Fruit fly (Drosophila melanogaster) whole organism, embryonic: ENCODE data around the gene Jupiter.

ENCODE experiments used
- Atf3 ChIP-seq: fragments of 200-800 bp; sonication (Bioruptor generic); optimal IDR thresholded peaks from 3 replicates; lab custom pipeline; 2016; ENCODE audit warnings: missing biosample characterization, missing genetic modification characterization
- Awh ChIP-seq: fragments of 200-800 bp; sonication (Bioruptor generic); IDR thresholded peaks from 2 replicates; pipeline ENCODE4, ENCODE4 v1.3.6; 2022; ENCODE audit warnings: missing biosample characterization, missing genetic modification characterization
- CG10147 ChIP-seq: fragments of 200-800 bp; sonication (Bioruptor generic); optimal IDR thresholded peaks from 2 replicates; lab custom pipeline; 2019; ENCODE audit warnings: missing biosample characterization, mild to moderate bottlenecking, missing genetic modification characterization, moderate library complexity
- CG10209 ChIP-seq: fragments of 200-800 bp; sonication (Bioruptor generic); optimal IDR thresholded peaks from 3 replicates; lab custom pipeline; 2017; ENCODE audit warnings: missing biosample characterization, mild to moderate bottlenecking, missing genetic modification characterization, missing genetic modification reagents
- CG11093 ChIP-seq: fragments of 200-800 bp; sonication (Bioruptor generic); IDR thresholded peaks from 3 replicates; pipeline ENCODE4 v1.3.6; 2022; ENCODE audit warnings: missing biosample characterization, missing genetic modification characterization
- CG11696 ChIP-seq: fragments of 200-800 bp; sonication (Bioruptor generic); IDR thresholded peaks from 2 replicates; pipeline ENCODE4 v1.3.6; 2022; ENCODE audit warnings: missing biosample characterization, missing genetic modification characterization
- CG12942 ChIP-seq: fragments of 200-800 bp; sonication (Bioruptor generic); optimal IDR thresholded peaks from 3 replicates; lab custom pipeline; 2016; ENCODE audit warnings: missing biosample characterization, missing genetic modification characterization
- CG14014 ChIP-seq: fragments of 200-800 bp; sonication (Bioruptor generic); IDR thresholded peaks from 2 replicates; pipeline ENCODE4 v1.3.6; 2022; ENCODE audit warnings: missing biosample characterization, missing genetic modification characterization
- CG15073 ChIP-seq: fragments of 200-800 bp; sonication (Bioruptor generic); optimal IDR thresholded peaks from 2 replicates; lab custom pipeline; 2016; ENCODE audit warnings: missing biosample characterization, missing genetic modification characterization
- CG16813 ChIP-seq: fragments of 200-800 bp; sonication (Bioruptor generic); IDR thresholded peaks from 3 replicates; pipeline ENCODE4 v1.3.6; 2022; ENCODE audit warnings: missing biosample characterization, missing genetic modification characterization; ENCODE audit not compliant: partially characterized antibody
- CG17568 ChIP-seq: fragments of 200-800 bp; sonication (Bioruptor generic); optimal IDR thresholded peaks from 2 replicates; lab custom pipeline; 2018; ENCODE audit warnings: missing biosample characterization, mild to moderate bottlenecking, missing genetic modification characterization, moderate library complexity
- CG17912 ChIP-seq: fragments of 200-800 bp; sonication (Bioruptor generic); optimal IDR thresholded peaks from 2 replicates; lab custom pipeline; 2018; ENCODE audit warnings: missing biosample characterization, mild to moderate bottlenecking, missing genetic modification characterization
- CG18011 ChIP-seq: fragments of 200-800 bp; sonication (Bioruptor generic); optimal IDR thresholded peaks from 2 replicates; lab custom pipeline; 2017; ENCODE audit warnings: missing biosample characterization, missing genetic modification characterization, mild to moderate bottlenecking, moderate library complexity, missing genotype
- CG18619 ChIP-seq: fragments of 200-800 bp; sonication (Bioruptor generic); optimal IDR thresholded peaks from 3 replicates; lab custom pipeline; 2017; ENCODE audit warnings: missing biosample characterization, mild to moderate bottlenecking, missing genetic modification characterization
- CG2129 ChIP-seq: fragments of 200-800 bp; sonication (Bioruptor generic); IDR thresholded peaks from 2 replicates; pipeline ENCODE4 v1.3.6; 2022; ENCODE audit warnings: missing biosample characterization, missing genetic modification characterization; ENCODE audit not compliant: partially characterized antibody
- CG2712 ChIP-seq: fragments of 200-800 bp; optimal IDR thresholded peaks from 3 replicates; lab custom pipeline; 2019; ENCODE audit warnings: missing biosample characterization, mild to moderate bottlenecking, missing genetic modification characterization, moderate library complexity
- CG32767 ChIP-seq: fragments of 200-800 bp; sonication (Bioruptor generic); IDR thresholded peaks from 2 replicates; pipeline ENCODE4 v1.3.6; 2022; ENCODE audit warnings: missing biosample characterization, missing genetic modification characterization
- CG32772 ChIP-seq: fragments of 200-800 bp; sonication (Bioruptor generic); IDR thresholded peaks from 2 replicates; pipeline ENCODE4 v1.3.6; 2022; ENCODE audit warnings: missing biosample characterization, missing genetic modification characterization
- CG33557 ChIP-seq: fragments of 200-800 bp; sonication (Bioruptor generic); optimal IDR thresholded peaks from 2 replicates; lab custom pipeline; 2019; ENCODE audit warnings: missing biosample characterization, mild to moderate bottlenecking, missing genetic modification characterization, moderate library complexity
- CG4360 ChIP-seq: fragments of 200-800 bp; sonication (Bioruptor generic); IDR thresholded peaks from 2 replicates; pipeline ENCODE4 v1.3.6; 2022; ENCODE audit warnings: missing biosample characterization, missing genetic modification characterization
- CG6765 ChIP-seq: fragments of 200-800 bp; sonication (Bioruptor generic); optimal IDR thresholded peaks from 3 replicates; lab custom pipeline; 2017; ENCODE audit warnings: missing biosample characterization, mild to moderate bottlenecking, missing genetic modification characterization
- CG7786 ChIP-seq: fragments of 200-800 bp; sonication (Bioruptor generic); optimal IDR thresholded peaks from 2 replicates; lab custom pipeline; 2016; ENCODE audit warnings: missing biosample characterization, missing genetic modification characterization
- CG9437 ChIP-seq: fragments of 200-800 bp; sonication (Bioruptor generic); optimal IDR thresholded peaks from 2 replicates; lab custom pipeline; 2018; ENCODE audit warnings: missing biosample characterization, mild to moderate bottlenecking, missing genetic modification characterization
- CG9797 ChIP-seq: fragments of 200-800 bp; sonication (Bioruptor generic); optimal IDR thresholded peaks from 3 replicates; lab custom pipeline; 2018; ENCODE audit warnings: missing biosample characterization, mild to moderate bottlenecking, missing genetic modification characterization
- CG9817 ChIP-seq: fragments of 200-800 bp; sonication (Bioruptor generic); optimal IDR thresholded peaks from 2 replicates; lab custom pipeline; 2018; ENCODE audit warnings: missing biosample characterization, mild to moderate bottlenecking, missing genetic modification characterization, moderate library complexity
- Dad ChIP-seq: fragments of 200-800 bp; sonication (Bioruptor generic); optimal IDR thresholded peaks from 3 replicates; lab custom pipeline; 2016; ENCODE audit warnings: missing biosample characterization, missing genetic modification characterization
- Dbx ChIP-seq: fragments of 200-800 bp; sonication (Bioruptor generic); IDR thresholded peaks from 3 replicates; pipeline ENCODE4 v1.3.6; 2022; ENCODE audit warnings: missing biosample characterization, missing genetic modification characterization
- Dll ChIP-seq: fragments of 200-800 bp; sonication (Bioruptor generic); IDR thresholded peaks from 4 replicates; pipeline ENCODE4 v1.3.6; 2022; ENCODE audit warnings: missing biosample characterization, missing genetic modification characterization; ENCODE audit not compliant: partially characterized antibody
- HmgD ChIP-seq: fragments of 200-800 bp; sonication (Bioruptor generic); optimal IDR thresholded peaks from 3 replicates; lab custom pipeline; 2016; ENCODE audit warnings: missing biosample characterization, missing genetic modification characterization
- Oli ChIP-seq: fragments of 200-800 bp; sonication (Bioruptor generic); optimal IDR thresholded peaks from 2 replicates; lab custom pipeline; 2018; ENCODE audit warnings: missing biosample characterization, mild to moderate bottlenecking, missing genetic modification characterization, moderate library complexity
- al ChIP-seq: fragments of 200-800 bp; sonication (Bioruptor generic); IDR thresholded peaks from 2 replicates; pipeline ENCODE4 v1.3.6; 2022; ENCODE audit warnings: missing biosample characterization, missing genetic modification characterization
- bigmax ChIP-seq: fragments of 200-800 bp; sonication (Bioruptor generic); optimal IDR thresholded peaks from 2 replicates; lab custom pipeline; 2018; ENCODE audit warnings: missing biosample characterization, mild to moderate bottlenecking, missing genetic modification characterization
- cg ChIP-seq: fragments of 200-800 bp; sonication (Bioruptor generic); optimal IDR thresholded peaks from 3 replicates; lab custom pipeline; 2019; ENCODE audit warnings: missing biosample characterization, mild to moderate bottlenecking, missing genetic modification characterization, moderate library complexity
- crol ChIP-seq: fragments of 200-800 bp; sonication (Bioruptor generic); IDR thresholded peaks from 2 replicates; pipeline ENCODE4 v1.3.6; 2022; ENCODE audit warnings: missing biosample characterization, missing genetic modification characterization
- danr ChIP-seq: fragments of 200-800 bp; sonication (Bioruptor generic); IDR thresholded peaks from 2 replicates; pipeline ENCODE4 v1.3.6; 2022; ENCODE audit warnings: missing biosample characterization, missing genetic modification characterization
- fd64A ChIP-seq: fragments of 200-800 bp; sonication (Bioruptor generic); optimal IDR thresholded peaks from 3 replicates; lab custom pipeline; 2018; ENCODE audit warnings: missing biosample characterization, mild to moderate bottlenecking, missing genetic modification characterization
- fd96Cb ChIP-seq: fragments of 200-800 bp; sonication (Bioruptor generic); optimal IDR thresholded peaks from 2 replicates; lab custom pipeline; 2018; ENCODE audit warnings: missing biosample characterization, mild to moderate bottlenecking, missing genetic modification characterization, moderate library complexity
- gce ChIP-seq: fragments of 200-800 bp; sonication (Bioruptor generic); IDR thresholded peaks from 3 replicates; pipeline ENCODE4 v1.3.6; 2022; ENCODE audit warnings: missing biosample characterization, missing genetic modification characterization
- gcm ChIP-seq: fragments of 200-800 bp; sonication (Bioruptor generic); optimal IDR thresholded peaks from 2 replicates; lab custom pipeline; 2019; ENCODE audit warnings: missing biosample characterization, mild to moderate bottlenecking, missing genetic modification characterization, moderate library complexity
- h ChIP-seq: fragments of >200 bp; optimal IDR thresholded peaks from 2 replicates; lab custom pipeline; 2017
- her ChIP-seq: fragments of 200-800 bp; sonication (Bioruptor generic); optimal IDR thresholded peaks from 2 replicates; lab custom pipeline; 2016; ENCODE audit warnings: missing biosample characterization, missing genetic modification characterization
- jumu ChIP-seq: fragments of 200-800 bp; sonication (Bioruptor generic); optimal IDR thresholded peaks from 3 replicates; lab custom pipeline; 2016; ENCODE audit warnings: missing biosample characterization, missing genetic modification characterization
- oc ChIP-seq: fragments of 200-800 bp; sonication (Bioruptor generic); optimal IDR thresholded peaks from 2 replicates; lab custom pipeline; 2018; ENCODE audit warnings: missing biosample characterization, mild to moderate bottlenecking, missing genetic modification characterization, moderate library complexity
- org-1 ChIP-seq: fragments of 200-800 bp; sonication (Bioruptor generic); optimal IDR thresholded peaks from 2 replicates; lab custom pipeline; 2017; ENCODE audit warnings: missing biosample characterization, missing genetic modification characterization
- phol ChIP-seq: fragments of 200-800 bp; sonication (Bioruptor generic); optimal IDR thresholded peaks from 3 replicates; lab custom pipeline; 2018; ENCODE audit warnings: missing biosample characterization, mild to moderate bottlenecking, missing genetic modification characterization, moderate library complexity
- pzg ChIP-seq: fragments of 200-800 bp; sonication (Bioruptor generic); optimal IDR thresholded peaks from 3 replicates; lab custom pipeline; 2018; ENCODE audit warnings: missing biosample characterization, mild to moderate bottlenecking, missing genetic modification characterization, moderate library complexity
- run ChIP-seq: fragments of 200-800 bp; sonication (Bioruptor generic); optimal IDR thresholded peaks from 3 replicates; lab custom pipeline; 2018; ENCODE audit warnings: missing biosample characterization, mild to moderate bottlenecking, missing genetic modification characterization
- slp2 ChIP-seq: fragments of 200-800 bp; sonication (Bioruptor generic); optimal IDR thresholded peaks from 2 replicates; lab custom pipeline; 2016; ENCODE audit warnings: missing biosample characterization, missing genetic modification characterization
- trh ChIP-seq: fragments of 200-800 bp; sonication (Bioruptor generic); optimal IDR thresholded peaks from 2 replicates; lab custom pipeline; 2016; ENCODE audit warnings: missing biosample characterization, missing genetic modification characterization
- ttk ChIP-seq: fragments of 200-800 bp; sonication (Bioruptor generic); IDR thresholded peaks from 2 replicates; pipeline ENCODE4 v2.1.2; 2022; ENCODE audit warnings: missing biosample characterization, missing genetic modification characterization
- wor ChIP-seq: fragments of 200-800 bp; sonication (Bioruptor generic); IDR thresholded peaks from 2 replicates; pipeline ENCODE4 v1.3.6; 2022; ENCODE audit warnings: missing biosample characterization, missing genetic modification characterization

Gene Jupiter

dm6 chr3R:11623025-11623424, 3.3 kb upstream of the Jupiter start, which contains the start of gene CG14711 (continued):
- TF ChIP-seq gcm, result no peak
- peak; percentile 56 for TF ChIP-seq org-1 (GFP tag; lab: Kevin White, UChicago)
- TF ChIP-seq CG11696 (GFP tag; lab: Robert Waterston, UW), result no peak
- TF ChIP-seq Dbx (GFP tag; lab: Robert Waterston, UW), result peak; percentile 85
- TF ChIP-seq fd64A (GFP tag; lab: Kevin White, UChicago), result no peak
- TF ChIP-seq trh (GFP tag; lab: Kevin White, UChicago), result peak; percentile 66
- TF ChIP-seq Oli (tag; lab: Kevin White, UChicago), result no peak
- peak; percentile 54 for TF ChIP-seq pzg (GFP tag; lab: Kevin White, UChicago)
- TF ChIP-seq cg (GFP tag; lab: Kevin White, UChicago), result no peak
- no peak for TF ChIP-seq run
- peak; percentile 74 for TF ChIP-seq fd96Cb (tag; lab: Kevin White, UChicago)
- TF ChIP-seq CG10209, result peak; percentile 75
- TF ChIP-seq CG16813 (GFP tag; lab: Robert Waterston, UW), result peak; percentile 79
- peak; percentile 60; the same call in 1 of the 2 replicates for TF ChIP-seq CG32767 (GFP tag; lab: Robert Waterston, UW)
- peak; percentile 61; the same call in 1 of the 2 replicates for TF ChIP-seq CG2129 (GFP tag; lab: Robert Waterston, UW)
- peak; percentile 57 for TF ChIP-seq Dad
- TF ChIP-seq phol (tag; lab: Kevin White, UChicago), result peak; percentile 88
- peak; percentile 80 for TF ChIP-seq Awh (GFP tag; lab: Robert Waterston, UW)
- peak; percentile 72 for TF ChIP-seq ttk (GFP tag; lab: Robert Waterston, UW)
- peak; percentile 10 for TF ChIP-seq Atf3 (GFP tag; lab: Kevin White, UChicago)
- peak; percentile 79 for TF ChIP-seq CG10147 (GFP tag; lab: Kevin White, UChicago)
- TF ChIP-seq CG2712, result peak; percentile 90
- peak; percentile 24 for TF ChIP-seq slp2 (GFP tag; lab: Kevin White, UChicago)
- peak; percentile 59; the same call in 1 of the 3 replicates for TF ChIP-seq CG11093 (GFP tag; lab: Robert Waterston, UW)
- peak; percentile 65 for TF ChIP-seq CG17912 (GFP tag; lab: Kevin White, UChicago)
- TF ChIP-seq wor (GFP tag; lab: Robert Waterston, UW), result peak; percentile 78
- peak; percentile 61; the same call in 1 of the 2 replicates for TF ChIP-seq CG4360 (GFP tag; lab: Robert Waterston, UW)
- peak; percentile 23 for TF ChIP-seq CG9797 (GFP tag; lab: Kevin White, UChicago)
- TF ChIP-seq her, result no peak
- TF ChIP-seq crol, result no peak
- TF ChIP-seq gce (GFP tag; lab: Robert Waterston, UW), result peak; percentile 74; the same call in 1 of the 3 replicates
- TF ChIP-seq CG7786 (GFP tag; lab: Kevin White, UChicago), result peak; percentile 61
- TF ChIP-seq al (GFP tag; lab: Robert Waterston, UW), result peak; percentile 79
- peak; percentile 81 for TF ChIP-seq oc (tag; lab: Kevin White, UChicago)
- TF ChIP-seq CG33557, result peak; percentile 82
- peak; percentile 89 for TF ChIP-seq CG9817 (tag; lab: Kevin White, UChicago)
- TF ChIP-seq CG14014, result peak; percentile 88
- TF ChIP-seq jumu (GFP tag; lab: Kevin White, UChicago), result peak; percentile 58
- peak; percentile 93 for TF ChIP-seq Dll (GFP tag; lab: Robert Waterston, UW)
- TF ChIP-seq CG9437 (GFP tag; lab: Kevin White, UChicago), result peak; percentile 69
- TF ChIP-seq bigmax, result no peak
- TF ChIP-seq CG32772, result peak; percentile 83
- TF ChIP-seq CG12942 (GFP tag; lab: Kevin White, UChicago), result peak; percentile 86
- peak; percentile 73 for TF ChIP-seq CG18011 (GFP tag; lab: Kevin White, UChicago)
- peak; percentile 64 for TF ChIP-seq CG18619 (GFP tag; lab: Kevin White, UChicago)
- TF ChIP-seq HmgD (GFP tag; lab: Kevin White, UChicago), result no peak
- TF ChIP-seq CG17568, result no peak
- peak; percentile 64 for TF ChIP-seq CG15073
- peak; percentile 65 for TF ChIP-seq danr (GFP tag; lab: Robert Waterston, UW)
- TF ChIP-seq CG6765 (GFP tag; lab: Kevin White, UChicago), result peak; percentile 79
- no peak for TF ChIP-seq h
